Fruit fly (Drosophila melanogaster): ENCODE data around the gene CG17186.

CG17186 gene

DNA sequence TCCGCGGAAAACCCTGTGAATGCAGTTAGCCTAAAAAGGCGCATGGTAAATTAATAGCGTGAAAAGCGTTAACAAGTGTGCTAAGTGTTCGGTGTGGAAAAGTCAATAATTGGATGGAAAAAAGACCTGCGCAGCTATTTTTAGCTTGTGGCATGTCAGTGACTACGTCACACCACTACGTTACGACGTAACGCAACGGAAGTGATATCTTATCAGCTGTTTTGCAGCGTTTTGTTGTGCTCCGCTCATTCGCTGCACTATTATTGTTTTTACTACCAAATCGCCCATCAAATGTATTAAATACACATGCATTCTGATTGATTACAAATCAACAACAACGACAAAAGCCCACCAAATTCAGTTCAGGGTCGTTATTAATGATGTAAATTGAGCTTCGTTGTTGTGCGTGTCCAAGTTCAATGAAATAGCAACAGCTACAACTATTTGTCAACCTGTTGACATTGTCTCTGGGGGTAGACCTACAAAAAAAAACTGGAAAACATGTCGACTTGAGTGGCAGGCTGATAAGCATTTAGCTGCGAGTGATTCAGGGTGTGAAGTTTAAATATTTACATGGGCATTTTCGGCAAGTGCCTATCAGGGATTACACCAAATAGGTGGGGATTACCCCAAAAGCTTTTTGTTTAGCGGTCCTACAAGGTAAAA lies 29.6 kb downstream of the CG17186 start (continued):
- peak; percentile 65; the same call in 2 of the 3 replicates for TF ChIP-seq ci (GFP tag; IDR thresholded peaks at IDR 0.05)
- TF ChIP-seq Tbp (GFP tag; optimal IDR thresholded peaks at IDR 0.05): no peak
- TF ChIP-seq Lhr (GFP tag; optimal IDR thresholded peaks at IDR 0.05): no peak
- TF ChIP-seq sna (GFP tag; IDR thresholded peaks at IDR 0.05; ENCODE audit: partially characterized antibody): peak; percentile 14; the same call in 1 of the 2 replicates
- TF ChIP-seq Asciz (GFP tag; optimal IDR thresholded peaks at IDR 0.05): peak; percentile 32
- no peak for TF ChIP-seq Hr3 (GFP tag; optimal IDR thresholded peaks at IDR 0.05)
- no peak for TF ChIP-seq mam (GFP tag; optimal IDR thresholded peaks at IDR 0.05)
- no peak for TF ChIP-seq pzg (GFP tag; optimal IDR thresholded peaks at IDR 0.05)
- TF ChIP-seq CG17328 (GFP tag; IDR thresholded peaks at IDR 0.05): peak; percentile 22; the same call in 1 of the 2 replicates
- TF ChIP-seq CG43689 (GFP tag; IDR thresholded peaks at IDR 0.05): no peak
- no peak for TF ChIP-seq CG7786 (GFP tag; optimal IDR thresholded peaks at IDR 0.05)
- no peak for TF ChIP-seq CG10959 (GFP tag; IDR thresholded peaks at IDR 0.05)
- no peak for TF ChIP-seq CG2678 (tag; optimal IDR thresholded peaks at IDR 0.05)
- no peak for TF ChIP-seq MESR4 (GFP tag; optimal IDR thresholded peaks at IDR 0.05)
- no peak for TF ChIP-seq h (optimal IDR thresholded peaks at IDR 0.05)
- no peak for TF ChIP-seq Side (GFP tag; optimal IDR thresholded peaks at IDR 0.05)
- no peak for TF ChIP-seq CG15514 (GFP tag; optimal IDR thresholded peaks at IDR 0.05)
- peak; percentile 37 for TF ChIP-seq Dek (tag; optimal IDR thresholded peaks at IDR 0.05)
- TF ChIP-seq ro (GFP tag; IDR thresholded peaks at IDR 0.05): no peak
- peak; percentile 79 for TF ChIP-seq D19A (tag; optimal IDR thresholded peaks at IDR 0.05)
- no peak for TF ChIP-seq tio (GFP tag; optimal IDR thresholded peaks at IDR 0.05)
- no peak for TF ChIP-seq CG15011 (GFP tag; optimal IDR thresholded peaks at IDR 0.05)
- TF ChIP-seq emc (GFP tag; optimal IDR thresholded peaks at IDR 0.05): no peak
- TF ChIP-seq Doc2 (GFP tag; IDR thresholded peaks at IDR 0.05): no peak
- no peak for TF ChIP-seq dmrt99B (tag; optimal IDR thresholded peaks at IDR 0.05)
- TF ChIP-seq CG33557 (GFP tag; optimal IDR thresholded peaks at IDR 0.05): peak; percentile 67
- TF ChIP-seq abd-A (tag; optimal IDR thresholded peaks at IDR 0.05): no peak
- TF ChIP-seq cas (GFP tag; IDR thresholded peaks at IDR 0.05): no peak
- no peak for TF ChIP-seq HLHmδ (GFP tag; optimal IDR thresholded peaks at IDR 0.05)
- TF ChIP-seq CG11093 (GFP tag; IDR thresholded peaks at IDR 0.05): no peak
- no peak for TF ChIP-seq CG18011 (GFP tag; optimal IDR thresholded peaks at IDR 0.05)
- TF ChIP-seq Nf-YB (GFP tag; optimal IDR thresholded peaks at IDR 0.05): peak; percentile 38
- peak in 1 of 2 experiments; percentile 72 for TF ChIP-seq crp (GFP tag; optimal IDR thresholded peaks at IDR 0.05)
- TF ChIP-seq tll (GFP tag; optimal IDR thresholded peaks at IDR 0.05): no peak
- TF ChIP-seq fd96Cb (tag; optimal IDR thresholded peaks at IDR 0.05): no peak
- no peak for TF ChIP-seq CG7271 (tag; optimal IDR thresholded peaks at IDR 0.05)
- no peak for TF ChIP-seq prd (optimal IDR thresholded peaks at IDR 0.05)
- no peak for TF ChIP-seq prd (GFP tag; IDR thresholded peaks at IDR 0.05)
- TF ChIP-seq ssp (GFP tag; IDR thresholded peaks at IDR 0.05): no peak
- TF ChIP-seq fru (optimal IDR thresholded peaks at IDR 0.05): no peak
- no peak for TF ChIP-seq Dip2 (GFP tag; IDR thresholded peaks at IDR 0.05)
- no peak for TF ChIP-seq kah (GFP tag; optimal IDR thresholded peaks at IDR 0.05)
- TF ChIP-seq lov (optimal IDR thresholded peaks at IDR 0.05): no peak
- no peak for TF ChIP-seq lov (GFP tag; IDR thresholded peaks at IDR 0.05)
- TF ChIP-seq CG3995 (GFP tag; optimal IDR thresholded peaks at IDR 0.05): no peak
- TF ChIP-seq CrebB (tag; optimal IDR thresholded peaks at IDR 0.05): peak; percentile 78
- peak; percentile 53 for TF ChIP-seq CG2875 (GFP tag; optimal IDR thresholded peaks at IDR 0.05)
- TF ChIP-seq CG16815 (GFP tag; optimal IDR thresholded peaks at IDR 0.05): no peak
- TF ChIP-seq Adf1 (GFP tag; IDR thresholded peaks at IDR 0.05): no peak
- no peak for TF ChIP-seq HLH54F (GFP tag; optimal IDR thresholded peaks at IDR 0.05)
- TF ChIP-seq CG4854 (GFP tag; optimal IDR thresholded peaks at IDR 0.05): no peak

Measured in whole organism, embryonic.